Worm (Caenorhabditis elegans): ENCODE data around the gene txdc-17.

DNA sequence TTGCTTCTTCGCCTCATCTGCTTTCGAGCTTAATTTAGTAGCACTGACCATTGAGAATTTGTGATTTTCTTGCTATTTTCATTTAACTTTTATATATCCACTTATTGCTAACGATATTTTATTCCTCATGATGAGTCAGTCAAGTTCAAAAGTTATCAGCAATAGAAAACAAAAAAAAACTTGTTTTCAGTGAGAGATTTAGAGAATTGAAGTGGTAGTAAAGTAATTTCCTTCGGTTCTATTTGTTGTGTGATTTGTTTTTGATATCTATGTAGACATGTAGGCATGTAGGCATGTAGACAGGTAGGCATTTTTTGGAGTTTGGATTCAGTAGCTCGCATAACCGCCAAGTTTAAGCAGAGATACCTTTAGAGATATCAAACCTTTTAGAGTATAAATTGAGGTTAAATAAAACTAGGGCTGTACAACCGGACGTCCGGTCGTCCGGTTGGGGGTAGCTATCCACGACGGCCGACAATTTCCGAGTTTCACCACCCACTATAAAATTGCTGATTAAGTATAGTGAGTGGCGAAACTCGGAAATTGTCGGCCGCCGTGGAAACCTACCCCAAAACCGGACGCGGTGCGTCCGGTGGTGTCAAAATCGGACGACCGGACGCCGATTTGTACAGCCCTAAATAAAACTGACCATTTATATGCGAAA is 6.5 kb downstream of the txdc-17 start, which contains the start of gene Y71H2AR.2:
- TF ChIP-seq T23F11.4 (GFP tag; optimal IDR thresholded peaks at IDR 0.05) (no peak), dve-1 (tag; optimal IDR thresholded peaks at IDR 0.05) (no peak), fkh-6 (tag; optimal IDR thresholded peaks at IDR 0.05) (no peak), ceh-6 (GFP tag; optimal IDR thresholded peaks at IDR 0.05) (no peak), pqm-1 (tag; optimal IDR thresholded peaks at IDR 0.05) (no peak), K02D7.2 (tag; optimal IDR thresholded peaks at IDR 0.05) (no peak)
